Fruit fly (Drosophila melanogaster) whole organism, wandering third instar larva: ENCODE results near the gene Syp.

Experiments used
- Dif ChIP-seq: fragments of 200-275, 200-300 bp; sonication (Bioruptor generic); optimal IDR thresholded peaks from 2 replicates; lab custom pipeline; 2018; ENCODE audit warnings: missing biosample characterization, missing genetic modification characterization; ENCODE audit not compliant: partially characterized antibody
- Hr78 ChIP-seq: fragments of >200 bp; optimal IDR thresholded peaks from 2 replicates; lab custom pipeline; 2017; ENCODE audit warnings: missing biosample characterization, missing genetic modification characterization
- OdsH ChIP-seq: fragments of 200-800 bp; sonication (Bioruptor generic); optimal IDR thresholded peaks from 2 replicates; lab custom pipeline; 2016; ENCODE audit warnings: missing biosample characterization, mild to moderate bottlenecking, missing genetic modification characterization
- ey ChIP-seq: fragments of 200-800 bp; sonication (Bioruptor generic); optimal IDR thresholded peaks from 2 replicates; lab custom pipeline; 2016; ENCODE audit warnings: missing biosample characterization, missing genetic modification characterization
- h ChIP-seq: fragments of 200-800 bp; sonication (Bioruptor generic); optimal IDR thresholded peaks from 3 replicates; lab custom pipeline; 2016; ENCODE audit warnings: missing biosample characterization, mild to moderate bottlenecking, missing genetic modification characterization
- pan ChIP-seq: fragments of >200 bp; optimal IDR thresholded peaks from 2 replicates; lab custom pipeline; 2017
- psq ChIP-seq: fragments of 200-800 bp; sonication (Bioruptor generic); optimal IDR thresholded peaks from 3 replicates; lab custom pipeline; 2017; ENCODE audit warnings: missing biosample characterization, mild to moderate bottlenecking, missing genetic modification characterization, moderate library complexity
- usp ChIP-seq: fragments of >200 bp; optimal IDR thresholded peaks from 2 replicates; lab custom pipeline; 2017; ENCODE audit warnings: missing biosample characterization, missing genetic modification characterization

DNA sequence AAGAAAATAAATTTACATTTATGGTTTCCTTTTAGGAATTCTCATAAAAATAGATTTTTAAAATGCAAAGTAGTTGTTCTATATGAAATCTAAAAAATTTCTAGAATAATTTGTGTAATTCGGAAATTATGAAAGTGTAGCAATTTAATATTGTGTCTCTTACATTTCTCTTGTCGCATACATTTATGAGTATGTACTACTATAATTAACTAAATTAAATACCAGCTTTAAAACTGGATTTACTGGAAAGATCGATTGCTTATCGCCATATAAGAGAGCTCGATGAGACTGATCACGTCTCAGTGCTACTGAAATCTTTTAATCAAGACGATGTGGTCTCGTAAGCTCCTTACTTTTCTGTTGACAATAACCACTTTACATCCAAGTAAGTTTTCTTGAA is 25.2 kb upstream of the Syp start, which contains the start of gene CG31205:
- TF ChIP-seq Hr78 (GFP tag; lab: Kevin White, UChicago) = no peak
- TF ChIP-seq Dif = no peak
- TF ChIP-seq usp (GFP tag; lab: Kevin White, UChicago) = no peak
- TF ChIP-seq psq (GFP tag; lab: Kevin White, UChicago) = no peak
- TF ChIP-seq h = no peak
- no peak for TF ChIP-seq ey (GFP tag; lab: Kevin White, UChicago)
- TF ChIP-seq OdsH = no peak
- no peak for TF ChIP-seq pan
